Worm (Caenorhabditis elegans) whole organism, L4/young adult: ENCODE data around the gene W01H2.2.

Experiments used
- dao-5 ChIP-seq: sonication (generic microtip); optimal IDR thresholded peaks from 2 replicates; lab custom pipeline; 2016; ENCODE audit warnings: missing genotype, missing genetic modification characterization, moderate library complexity, missing compliant biosample characterization
- him-1 ChIP-seq: sonication (generic microtip); optimal IDR thresholded peaks from 2 replicates; lab custom pipeline; 2016; ENCODE audit warnings: missing genotype, missing genetic modification reagents, missing genetic modification characterization, missing compliant biosample characterization

DNA sequence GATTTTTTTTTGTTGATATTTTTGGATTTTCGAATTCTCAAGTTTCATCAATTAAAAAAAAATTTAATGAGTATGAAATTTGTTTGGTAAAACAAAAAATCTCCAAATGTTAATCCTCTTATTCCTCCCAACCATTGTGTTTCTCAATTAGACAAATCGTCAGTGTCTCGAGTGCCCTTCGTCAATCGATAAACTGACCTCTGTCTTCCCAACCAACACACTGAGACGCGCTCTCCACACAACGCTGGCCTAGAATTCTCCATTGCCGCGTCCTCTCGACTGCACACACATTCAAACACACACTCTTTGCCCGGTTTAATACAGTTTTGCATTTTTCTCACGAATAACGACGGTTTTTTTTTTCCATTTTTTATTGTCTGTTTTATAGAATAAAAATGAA is 36.5 kb upstream of the W01H2.2 start, which contains the start of gene taf-11.1:
- TF ChIP-seq him-1 (no peak), dao-5 (tag; lab: Kevin White, UChicago) (no peak)
